Worm (Caenorhabditis elegans) whole organism, early embryonic: Measurements from ENCODE around the gene trx-5.

Source experiments
- ama-1 ChIP-seq: fragments of 150-350 bp; optimal IDR thresholded peaks from 2 replicates; lab custom pipeline; 2014
- ets-7 ChIP-seq: sonication (generic microtip); optimal IDR thresholded peaks from 2 replicates; lab custom pipeline; 2016; ENCODE audit warnings: missing genotype, missing genetic modification characterization, missing compliant biosample characterization
- hmg-4 ChIP-seq: fragments of 200-800 bp; sonication (Bioruptor generic); optimal IDR thresholded peaks from 2 replicates; lab custom pipeline; 2018; ENCODE audit warnings: mild to moderate bottlenecking, missing genetic modification characterization, missing compliant biosample characterization
- hnd-1 ChIP-seq: sonication (generic microtip); optimal IDR thresholded peaks from 2 replicates; lab custom pipeline; 2016; ENCODE audit warnings: missing genetic modification characterization, missing compliant biosample characterization
- tbx-11 ChIP-seq: fragments of 200-800 bp; sonication (Bioruptor generic); IDR thresholded peaks from 2 replicates; pipeline ENCODE4 v1.3.6; 2022; ENCODE audit warnings: missing genetic modification characterization, missing compliant biosample characterization
- tbx-37 ChIP-seq: fragments of 200-800 bp; sonication (Bioruptor generic); conservative IDR thresholded peaks from 2 replicates; pipeline ENCODE4 v1.3.6; 2022; ENCODE audit warnings: missing genetic modification reagents, missing genetic modification characterization, missing compliant biosample characterization

DNA sequence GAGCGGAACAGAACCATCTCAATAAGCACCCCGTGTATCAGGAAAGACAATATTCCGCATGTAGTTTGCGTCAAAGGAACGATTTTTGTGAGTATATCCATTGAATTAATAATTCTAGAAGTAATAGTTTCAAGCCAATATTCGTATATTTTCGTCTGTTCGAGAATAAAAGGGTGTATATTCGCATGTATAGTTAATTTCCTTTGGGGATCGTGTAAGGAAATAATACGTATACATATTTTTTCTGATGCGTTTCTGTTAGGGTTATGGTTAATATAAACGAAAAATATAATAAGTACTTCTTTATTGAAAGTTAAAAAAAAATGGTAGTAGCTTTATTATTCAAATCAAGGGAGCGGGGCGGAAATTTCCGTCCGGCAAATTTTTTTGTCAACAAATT is 6.2 kb downstream of the trx-5 start, which contains the start of gene str-236:
- TF ChIP-seq ama-1 (lab: Kevin White, UChicago): no peak
- TF ChIP-seq ets-7: no peak
- TF ChIP-seq hmg-4 (GFP tag; lab: Kevin White, UChicago): no peak
- no peak for TF ChIP-seq hnd-1 (tag; lab: Kevin White, UChicago)
- TF ChIP-seq tbx-37 (GFP tag; lab: Robert Waterston, UW): no peak
- no peak for TF ChIP-seq tbx-11
